Worm (Caenorhabditis elegans): ENCODE results near the gene srab-10.

The srab-10 gene

ce11 chrV:3151862-3152261 lies 7.5 kb upstream of the srab-10 start, which contains the start of gene srab-6:
srab-6 (minus strand) TSS chrV:3151962.
- no peak for TF ChIP-seq ama-1 (optimal IDR thresholded peaks at IDR 0.05)
- no peak for TF ChIP-seq tbx-11 (GFP tag; IDR thresholded peaks at IDR 0.05)
- no peak for TF ChIP-seq hmbx-1 (tag; optimal IDR thresholded peaks at IDR 0.05)
- no peak for TF ChIP-seq flt-1 (GFP tag; IDR thresholded peaks at IDR 0.05)
- TF ChIP-seq scrt-1 (GFP tag; IDR thresholded peaks at IDR 0.05), result no peak
- TF ChIP-seq aly-1 (tag; optimal IDR thresholded peaks at IDR 0.05), result no peak
- TF ChIP-seq ets-7 (tag; optimal IDR thresholded peaks at IDR 0.05), result no peak
- no peak for TF ChIP-seq tra-4 (tag; optimal IDR thresholded peaks at IDR 0.05)
- TF ChIP-seq pes-1 (GFP tag; IDR thresholded peaks at IDR 0.05), result no peak

ce11 chrV:3149910-3150428 lies 5.6 kb upstream of the srab-10 start:
- TF ChIP-seq ceh-36 (tag; optimal IDR thresholded peaks at IDR 0.05), result no peak
- no peak for TF ChIP-seq scrt-1 (GFP tag; IDR thresholded peaks at IDR 0.05)
- TF ChIP-seq tbx-11 (GFP tag; IDR thresholded peaks at IDR 0.05), result no peak
- TF ChIP-seq B0310.2 (tag; optimal IDR thresholded peaks at IDR 0.05), result no peak
- no peak for TF ChIP-seq pes-1 (GFP tag; IDR thresholded peaks at IDR 0.05)
- TF ChIP-seq hmbx-1 (tag; optimal IDR thresholded peaks at IDR 0.05), result no peak
- TF ChIP-seq tbx-37 (GFP tag; conservative IDR thresholded peaks at IDR 0.05), result no peak
- TF ChIP-seq F13C5.2 (tag; optimal IDR thresholded peaks at IDR 0.05), result no peak
- no peak for TF ChIP-seq flt-1 (GFP tag; IDR thresholded peaks at IDR 0.05)
- TF ChIP-seq hnd-1 (tag; optimal IDR thresholded peaks at IDR 0.05), result no peak
- TF ChIP-seq ama-1 (optimal IDR thresholded peaks at IDR 0.05), result no peak
- TF ChIP-seq sea-1 (GFP tag; conservative IDR thresholded peaks at IDR 0.05), result no peak
- TF ChIP-seq ceh-13 (GFP tag; optimal IDR thresholded peaks at IDR 0.05), result no peak
- no peak for TF ChIP-seq aly-1 (tag; optimal IDR thresholded peaks at IDR 0.05)
- TF ChIP-seq hmg-4 (GFP tag; optimal IDR thresholded peaks at IDR 0.05), result no peak
- no peak for TF ChIP-seq tra-4 (tag; optimal IDR thresholded peaks at IDR 0.05)

ce11 chrV:3146932-3147331 lies 2.5 kb upstream of the srab-10 start, which contains the start of gene srab-11:
srab-11 (minus strand) TSS chrV:3147032.
- TF ChIP-seq aly-1 (tag; optimal IDR thresholded peaks at IDR 0.05) (no peak), ets-7 (tag; optimal IDR thresholded peaks at IDR 0.05) (no peak), tbx-11 (GFP tag; IDR thresholded peaks at IDR 0.05) (no peak), hmg-4 (GFP tag; optimal IDR thresholded peaks at IDR 0.05) (no peak), pes-1 (GFP tag; IDR thresholded peaks at IDR 0.05) (no peak), F13C5.2 (tag; optimal IDR thresholded peaks at IDR 0.05) (no peak), hnd-1 (tag; optimal IDR thresholded peaks at IDR 0.05) (no peak), scrt-1 (GFP tag; IDR thresholded peaks at IDR 0.05) (no peak), ceh-13 (GFP tag; optimal IDR thresholded peaks at IDR 0.05) (no peak), hmbx-1 (tag; optimal IDR thresholded peaks at IDR 0.05) (no peak), flt-1 (GFP tag; IDR thresholded peaks at IDR 0.05) (no peak), ama-1 (optimal IDR thresholded peaks at IDR 0.05) (no peak), tbx-37 (GFP tag; conservative IDR thresholded peaks at IDR 0.05) (no peak)

- TF ChIP-seq B0310.2 (tag; optimal IDR thresholded peaks at IDR 0.05) (no peak), scrt-1 (GFP tag; IDR thresholded peaks at IDR 0.05) (no peak), ets-7 (tag; optimal IDR thresholded peaks at IDR 0.05) (no peak), ceh-13 (GFP tag; optimal IDR thresholded peaks at IDR 0.05) (no peak), hmg-4 (GFP tag; optimal IDR thresholded peaks at IDR 0.05) (no peak), ama-1 (optimal IDR thresholded peaks at IDR 0.05) (no peak), F13C5.2 (tag; optimal IDR thresholded peaks at IDR 0.05) (no peak), tbx-11 (GFP tag; IDR thresholded peaks at IDR 0.05) (no peak), ceh-36 (tag; optimal IDR thresholded peaks at IDR 0.05) (no peak), pes-1 (GFP tag; IDR thresholded peaks at IDR 0.05) (no peak), sea-1 (GFP tag; conservative IDR thresholded peaks at IDR 0.05) (no peak), tra-4 (tag; optimal IDR thresholded peaks at IDR 0.05) (no peak)
These were observed 847 bp upstream of the srab-10 start for ce11 chrV:3145241-3145640.

ce11 chrV:3141190-3141589 lies 3.2 kb downstream of the srab-10 start, which contains the start of gene srab-9:
srab-9 (minus strand) TSS chrV:3141290.
- no peak for TF ChIP-seq F13C5.2 (tag; optimal IDR thresholded peaks at IDR 0.05)
- no peak for TF ChIP-seq ceh-13 (GFP tag; optimal IDR thresholded peaks at IDR 0.05)

ce11 chrV:3138488-3138887 lies 5.9 kb downstream of the srab-10 start, which contains the start of the genes irld-3 and F02C9.1:
irld-3 (minus strand) TSS chrV:3138588.
F02C9.1 (plus strand) TSS chrV:3138703.
- TF ChIP-seq F13C5.2 (tag; optimal IDR thresholded peaks at IDR 0.05) (no peak), ets-7 (tag; optimal IDR thresholded peaks at IDR 0.05) (no peak), B0310.2 (tag; optimal IDR thresholded peaks at IDR 0.05) (no peak), flt-1 (GFP tag; IDR thresholded peaks at IDR 0.05) (no peak), tbx-37 (GFP tag; conservative IDR thresholded peaks at IDR 0.05) (no peak), ceh-36 (tag; optimal IDR thresholded peaks at IDR 0.05) (no peak), scrt-1 (GFP tag; IDR thresholded peaks at IDR 0.05) (no peak), aly-1 (tag; optimal IDR thresholded peaks at IDR 0.05) (no peak), hnd-1 (tag; optimal IDR thresholded peaks at IDR 0.05) (no peak), hmbx-1 (tag; optimal IDR thresholded peaks at IDR 0.05) (no peak), tra-4 (tag; optimal IDR thresholded peaks at IDR 0.05) (no peak)

ce11 chrV:3133293-3133755 lies 11.1 kb downstream of the srab-10 start, which contains the start of gene F02C9.2:
F02C9.2 (plus strand) TSS chrV:3133705.
- TF ChIP-seq hnd-1 (tag; optimal IDR thresholded peaks at IDR 0.05) (no peak), sea-1 (GFP tag; conservative IDR thresholded peaks at IDR 0.05) (no peak), tra-4 (tag; optimal IDR thresholded peaks at IDR 0.05) (no peak), scrt-1 (GFP tag; IDR thresholded peaks at IDR 0.05) (no peak), F13C5.2 (tag; optimal IDR thresholded peaks at IDR 0.05) (no peak), hmg-4 (GFP tag; optimal IDR thresholded peaks at IDR 0.05) (no peak), aly-1 (tag; optimal IDR thresholded peaks at IDR 0.05) (no peak), ets-7 (tag; optimal IDR thresholded peaks at IDR 0.05) (no peak), ceh-36 (tag; optimal IDR thresholded peaks at IDR 0.05) (no peak), pes-1 (GFP tag; IDR thresholded peaks at IDR 0.05) (no peak), tbx-11 (GFP tag; IDR thresholded peaks at IDR 0.05) (no peak), ama-1 (optimal IDR thresholded peaks at IDR 0.05) (no peak), B0310.2 (tag; optimal IDR thresholded peaks at IDR 0.05) (no peak), ceh-13 (GFP tag; optimal IDR thresholded peaks at IDR 0.05) (no peak)
